Worm (Caenorhabditis elegans): Measurements from ENCODE around the gene asp-8.

DNA sequence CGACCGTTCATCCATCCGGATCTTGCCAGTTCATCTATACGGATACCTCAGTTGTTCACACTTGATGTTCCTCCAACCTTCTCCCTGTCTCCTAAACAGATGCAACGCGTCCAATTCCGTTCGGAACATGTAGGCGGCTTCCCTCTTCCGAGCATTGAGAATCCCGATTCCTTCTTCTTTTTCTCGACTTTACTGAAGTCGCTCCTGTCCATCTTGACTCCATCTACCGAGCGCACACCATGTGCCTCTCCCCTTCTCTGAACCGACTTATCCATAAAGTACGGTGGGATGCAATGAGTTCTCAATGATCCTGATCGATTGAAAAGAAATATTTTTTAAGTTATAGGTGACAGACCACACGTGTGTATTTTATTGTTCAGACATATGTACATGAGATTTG, 32.3 kb upstream of the asp-8 start:
- TF ChIP-seq unc-39 (tag; optimal IDR thresholded peaks at IDR 0.05) (no peak), nhr-237 (tag; optimal IDR thresholded peaks at IDR 0.05) (no peak), elt-3 (tag; optimal IDR thresholded peaks at IDR 0.05) (no peak), R02D3.7 (tag; optimal IDR thresholded peaks at IDR 0.05) (no peak), egl-27 (tag; optimal IDR thresholded peaks at IDR 0.05) (no peak), elt-2 (tag; optimal IDR thresholded peaks at IDR 0.05) (no peak), snpc-4 (tag; optimal IDR thresholded peaks at IDR 0.05) (no peak), fkh-10 (GFP tag; optimal IDR thresholded peaks at IDR 0.05) (no peak), ZK546.5 (tag; optimal IDR thresholded peaks at IDR 0.05) (no peak), daf-12 (tag; optimal IDR thresholded peaks at IDR 0.05) (no peak), mdl-1 (tag; optimal IDR thresholded peaks at IDR 0.05) (no peak)
